Worm (Caenorhabditis elegans): ENCODE results near the gene twk-46.
A peak's percentile ranks its signal among the peaks of the same experiment; 100 is the strongest.

The twk-46 gene

ce11 chrV:19053281-19053680, 6.7 kb upstream of the twk-46 start:
- no peak for TF ChIP-seq ces-1 (GFP tag; optimal IDR thresholded peaks at IDR 0.05)
- no peak for TF ChIP-seq mep-1 (tag; optimal IDR thresholded peaks at IDR 0.05)
- TF ChIP-seq unc-62 (GFP tag; optimal IDR thresholded peaks at IDR 0.05), result no peak
- no peak for TF ChIP-seq snpc-4 (tag; optimal IDR thresholded peaks at IDR 0.05)
- TF ChIP-seq sem-2 (GFP tag; optimal IDR thresholded peaks at IDR 0.05), result no peak
- TF ChIP-seq hlh-1 (tag; optimal IDR thresholded peaks at IDR 0.05), result no peak
- no peak for TF ChIP-seq unc-120 (tag; optimal IDR thresholded peaks at IDR 0.05; ENCODE audit: poor library complexity, severe bottlenecking)
- TF ChIP-seq ceh-39 (tag; optimal IDR thresholded peaks at IDR 0.05), result no peak
- no peak for TF ChIP-seq nhr-76 (tag; optimal IDR thresholded peaks at IDR 0.05)
- TF ChIP-seq lin-32 (GFP tag; optimal IDR thresholded peaks at IDR 0.05), result no peak
- TF ChIP-seq nhr-237 (tag; optimal IDR thresholded peaks at IDR 0.05), result no peak
- TF ChIP-seq mls-2 (tag; optimal IDR thresholded peaks at IDR 0.05), result no peak
- TF ChIP-seq sptf-1 (tag; optimal IDR thresholded peaks at IDR 0.05), result no peak
- no peak for TF ChIP-seq blmp-1 (tag; optimal IDR thresholded peaks at IDR 0.05)
- no peak for TF ChIP-seq ceh-83 (GFP tag; optimal IDR thresholded peaks at IDR 0.05)
- no peak for TF ChIP-seq mab-5 (tag; optimal IDR thresholded peaks at IDR 0.05)
- no peak for TF ChIP-seq nhr-2 (tag; optimal IDR thresholded peaks at IDR 0.05)
- TF ChIP-seq zip-8 (tag; optimal IDR thresholded peaks at IDR 0.05), result no peak

DNA sequence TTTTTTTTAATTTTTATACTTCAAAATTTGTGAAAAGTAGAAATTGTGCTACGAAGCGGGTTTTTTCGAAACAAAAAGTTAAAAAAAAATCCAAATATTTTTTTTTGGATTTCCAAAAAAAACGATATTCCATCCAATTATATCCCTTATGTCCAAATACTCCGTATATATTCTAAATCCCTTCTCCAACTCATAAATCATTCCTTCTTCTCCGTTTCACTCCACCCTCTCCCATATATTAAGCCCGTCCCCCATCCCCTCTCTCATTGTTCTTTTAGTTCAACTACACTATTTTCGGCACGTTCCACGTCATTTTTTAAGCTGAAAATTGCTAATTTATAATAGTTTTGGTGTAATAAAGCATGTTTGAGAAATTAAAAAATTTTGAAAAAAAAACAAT, 2.4 kb upstream of the twk-46 start:
- TF ChIP-seq blmp-1 (tag; optimal IDR thresholded peaks at IDR 0.05), result no peak
- no peak for TF ChIP-seq ceh-83 (GFP tag; optimal IDR thresholded peaks at IDR 0.05)
- no peak for TF ChIP-seq pha-4 (tag; optimal IDR thresholded peaks at IDR 0.05)
- no peak for TF ChIP-seq mep-1 (tag; optimal IDR thresholded peaks at IDR 0.05)
- TF ChIP-seq cnd-1 (tag; optimal IDR thresholded peaks at IDR 0.05), result no peak
- TF ChIP-seq mls-2 (tag; optimal IDR thresholded peaks at IDR 0.05), result no peak
- TF ChIP-seq M03D4.4 (tag; optimal IDR thresholded peaks at IDR 0.05), result no peak
- no peak for TF ChIP-seq ces-1 (GFP tag; optimal IDR thresholded peaks at IDR 0.05)
- no peak for TF ChIP-seq lin-13 (tag; optimal IDR thresholded peaks at IDR 0.05)
- TF ChIP-seq zip-8 (tag; optimal IDR thresholded peaks at IDR 0.05), result no peak
- TF ChIP-seq nhr-2 (tag; optimal IDR thresholded peaks at IDR 0.05), result no peak
- no peak for TF ChIP-seq tbx-8 (GFP tag; optimal IDR thresholded peaks at IDR 0.05)
- TF ChIP-seq unc-120 (tag; optimal IDR thresholded peaks at IDR 0.05; ENCODE audit: poor library complexity, severe bottlenecking), result no peak
- no peak for TF ChIP-seq lsy-2 (tag; optimal IDR thresholded peaks at IDR 0.05)
- TF ChIP-seq drap-1 (GFP tag; optimal IDR thresholded peaks at IDR 0.05), result no peak
- no peak for TF ChIP-seq snpc-4 (tag; optimal IDR thresholded peaks at IDR 0.05)
- TF ChIP-seq ceh-39 (tag; optimal IDR thresholded peaks at IDR 0.05), result no peak
- no peak for TF ChIP-seq nhr-76 (tag; optimal IDR thresholded peaks at IDR 0.05)
- TF ChIP-seq ztf-11 (tag; optimal IDR thresholded peaks at IDR 0.05), result no peak

ce11 chrV:19058086-19058485, 1.9 kb upstream of the twk-46 start:
- TF ChIP-seq mep-1 (tag; optimal IDR thresholded peaks at IDR 0.05), result no peak
- peak; percentile 40 for TF ChIP-seq ces-1 (GFP tag; optimal IDR thresholded peaks at IDR 0.05)

ce11 chrV:19063326-19063725, 3.4 kb downstream of the twk-46 start:
- TF ChIP-seq unc-120 (tag; optimal IDR thresholded peaks at IDR 0.05; ENCODE audit: poor library complexity, severe bottlenecking) (no peak), mab-5 (tag; optimal IDR thresholded peaks at IDR 0.05) (no peak), ceh-83 (GFP tag; optimal IDR thresholded peaks at IDR 0.05) (no peak), mls-2 (tag; optimal IDR thresholded peaks at IDR 0.05) (no peak), nhr-28 (tag; optimal IDR thresholded peaks at IDR 0.05) (no peak), nhr-237 (tag; optimal IDR thresholded peaks at IDR 0.05) (no peak), snpc-4 (tag; optimal IDR thresholded peaks at IDR 0.05) (no peak), sptf-1 (tag; optimal IDR thresholded peaks at IDR 0.05) (no peak)

DNA sequence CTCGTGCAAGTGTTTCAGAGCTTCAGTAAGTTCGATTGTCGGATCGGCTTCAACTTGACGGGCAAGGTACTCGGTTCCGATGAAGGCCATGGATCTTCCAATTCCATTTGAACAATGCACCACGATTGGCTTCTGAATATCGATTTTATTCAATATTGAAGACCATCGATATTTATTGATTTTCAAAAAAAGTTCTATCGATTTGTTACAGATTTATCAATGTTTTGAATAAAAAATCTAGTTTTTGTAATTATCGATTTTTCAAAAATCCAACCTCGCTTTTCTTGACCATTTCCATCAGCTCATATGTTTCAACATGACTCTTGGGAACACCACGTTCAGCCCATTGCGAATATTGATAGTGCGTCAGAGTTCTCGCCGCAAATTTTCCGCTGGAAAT, 8.9 kb downstream of the twk-46 start:
- TF ChIP-seq drap-1 (GFP tag; optimal IDR thresholded peaks at IDR 0.05), result no peak
- TF ChIP-seq unc-39 (tag; optimal IDR thresholded peaks at IDR 0.05), result no peak
- TF ChIP-seq flh-1 (GFP tag; optimal IDR thresholded peaks at IDR 0.05), result no peak
- TF ChIP-seq mls-2 (tag; optimal IDR thresholded peaks at IDR 0.05), result no peak
- no peak for TF ChIP-seq mab-5 (tag; optimal IDR thresholded peaks at IDR 0.05)
- no peak for TF ChIP-seq ceh-43 (GFP tag; optimal IDR thresholded peaks at IDR 0.05)
- TF ChIP-seq unc-120 (tag; optimal IDR thresholded peaks at IDR 0.05; ENCODE audit: poor library complexity, severe bottlenecking), result no peak
- no peak for TF ChIP-seq nhr-12 (tag; optimal IDR thresholded peaks at IDR 0.05)
- no peak for TF ChIP-seq bed-3 (GFP tag; optimal IDR thresholded peaks at IDR 0.05)
